Worm (Caenorhabditis elegans): ENCODE data around the gene snu-23.
A peak's percentile ranks its signal among the peaks of the same experiment; 100 is the strongest.

snu-23 gene

ce11 chrIII:7720861-7721260, 49.1 kb downstream of the snu-23 start (continued):
- TF ChIP-seq nhr-84 (tag; optimal IDR thresholded peaks at IDR 0.05) (no peak), hpl-2 (GFP tag; optimal IDR thresholded peaks at IDR 0.05) (no peak), lin-13 (GFP tag; optimal IDR thresholded peaks at IDR 0.05) (peak; percentile 27), ceh-90 (tag; optimal IDR thresholded peaks at IDR 0.05) (no peak), skn-1 (tag; optimal IDR thresholded peaks at IDR 0.05) (peak; percentile 9), nhr-28 (tag; optimal IDR thresholded peaks at IDR 0.05) (no peak), lin-35 (GFP tag; optimal IDR thresholded peaks at IDR 0.05) (peak; percentile 3 to 52), lin-15B (tag; optimal IDR thresholded peaks at IDR 0.05) (no peak), fos-1 (tag; optimal IDR thresholded peaks at IDR 0.05) (no peak), pax-3 (tag; optimal IDR thresholded peaks at IDR 0.05) (peak; percentile 47), unc-30 (tag; optimal IDR thresholded peaks at IDR 0.05) (no peak), unc-98 (GFP tag; IDR thresholded peaks at IDR 0.05) (no peak), nhr-90 (tag; optimal IDR thresholded peaks at IDR 0.05; ENCODE audit: poor library complexity) (no peak), nhr-47 (tag; optimal IDR thresholded peaks at IDR 0.05) (peak; percentile 61), fkh-10 (GFP tag; optimal IDR thresholded peaks at IDR 0.05) (no peak), elt-2 (tag; optimal IDR thresholded peaks at IDR 0.05) (no peak), rnt-1 (tag; optimal IDR thresholded peaks at IDR 0.05) (peak; percentile 66), fkh-8 (tag; optimal IDR thresholded peaks at IDR 0.05) (peak; percentile 86), C04F5.9 (tag; optimal IDR thresholded peaks at IDR 0.05) (no peak), unc-130 (tag; optimal IDR thresholded peaks at IDR 0.05) (no peak), unc-62 (GFP tag; optimal IDR thresholded peaks at IDR 0.05) (no peak), C34B4.2 (tag; optimal IDR thresholded peaks at IDR 0.05) (no peak), egl-27 (tag; optimal IDR thresholded peaks at IDR 0.05) (no peak), aha-1 (tag; optimal IDR thresholded peaks at IDR 0.05) (no peak), hlh-17 (GFP tag; optimal IDR thresholded peaks at IDR 0.05; ENCODE audit: borderline replicate concordance) (no peak), ceh-88 (GFP tag; IDR thresholded peaks at IDR 0.05) (peak; percentile 41; the same call in 1 of the 2 replicates), ceh-82 (tag; optimal IDR thresholded peaks at IDR 0.05) (peak in 1 of 3 experiments; percentile 34), Y116A8C.19 (tag; optimal IDR thresholded peaks at IDR 0.05; ENCODE audit: borderline replicate concordance) (no peak), nhr-12 (tag; optimal IDR thresholded peaks at IDR 0.05) (no peak), mep-1 (tag; optimal IDR thresholded peaks at IDR 0.05) (peak; percentile 59), mab-9 (GFP tag; IDR thresholded peaks at IDR 0.05) (no peak), fkh-4 (tag; optimal IDR thresholded peaks at IDR 0.05; ENCODE audit: borderline replicate concordance) (no peak), F16B12.6 (tag; optimal IDR thresholded peaks at IDR 0.05) (no peak), egl-13 (tag; optimal IDR thresholded peaks at IDR 0.05) (no peak), hlh-4 (tag; optimal IDR thresholded peaks at IDR 0.05) (no peak), pag-3 (tag; optimal IDR thresholded peaks at IDR 0.05; ENCODE audit: borderline replicate concordance, insufficient read depth) (no peak), ceh-63 (GFP tag; optimal IDR thresholded peaks at IDR 0.05) (no peak), vab-15 (tag; optimal IDR thresholded peaks at IDR 0.05) (no peak)

- no peak for TF ChIP-seq zip-4 (GFP tag; optimal IDR thresholded peaks at IDR 0.05)
- peak; percentile 19 to 54 for TF ChIP-seq lin-35 (GFP tag; optimal IDR thresholded peaks at IDR 0.05)
- TF ChIP-seq snu-23 (GFP tag; optimal IDR thresholded peaks at IDR 0.05): peak; percentile 23
- peak in 1 of 2 experiments; percentile 20 for TF ChIP-seq lsy-2 (tag; optimal IDR thresholded peaks at IDR 0.05)
- peak; percentile 40 for TF ChIP-seq blmp-1 (tag; optimal IDR thresholded peaks at IDR 0.05)
- peak; percentile 7 for TF ChIP-seq mep-1 (tag; optimal IDR thresholded peaks at IDR 0.05)
- TF ChIP-seq efl-1 (optimal IDR thresholded peaks at IDR 0.05): no peak
- TF ChIP-seq efl-1 (GFP tag; optimal IDR thresholded peaks at IDR 0.05 in 1 of 2): peak in 1 of 2 experiments; percentile 80
- 0 out of 2 replicates have a peak, but pooled peaks have one; percentile 14 for TF ChIP-seq nhr-19 (GFP tag; conservative IDR thresholded peaks at IDR 0.05)
- peak; percentile 18 for TF ChIP-seq ama-1 (optimal IDR thresholded peaks at IDR 0.05)
- peak; percentile 2 for TF ChIP-seq nhr-71 (tag; optimal IDR thresholded peaks at IDR 0.05)
- TF ChIP-seq elt-3 (tag; optimal IDR thresholded peaks at IDR 0.05): no peak
- TF ChIP-seq rnt-1 (tag; optimal IDR thresholded peaks at IDR 0.05): peak; percentile 12
- peak; percentile 58 for TF ChIP-seq nhr-85 (tag)
- no peak for TF ChIP-seq ceh-82 (tag; optimal IDR thresholded peaks at IDR 0.05)
- no peak for TF ChIP-seq swsn-7 (tag; optimal IDR thresholded peaks at IDR 0.05)
- TF ChIP-seq elt-2 (tag; optimal IDR thresholded peaks at IDR 0.05): peak; percentile 19
- peak in 1 of 3 experiments; percentile 27 for TF ChIP-seq dpl-1 (GFP tag; optimal IDR thresholded peaks at IDR 0.05)
- TF ChIP-seq skn-1 (tag; optimal IDR thresholded peaks at IDR 0.05): peak; percentile 18
- TF ChIP-seq xbp-1 (tag; optimal IDR thresholded peaks at IDR 0.05): no peak
- TF ChIP-seq C34B4.2 (tag; optimal IDR thresholded peaks at IDR 0.05): no peak
Observed at ce11 chrIII:7719364-7719936, 50.5 kb downstream of the snu-23 start, which contains the start of gene ncl-1. TSS of gene ncl-1 (plus strand) at chrIII:7719729.

Measured in whole organism, L1 larva.